Fruit fly (Drosophila melanogaster): ENCODE measurements around the gene Mvl.

- TF ChIP-seq CG32006 (GFP tag; optimal IDR thresholded peaks at IDR 0.05): no peak
- no peak for TF ChIP-seq CG6792 (GFP tag; optimal IDR thresholded peaks at IDR 0.05)
- TF ChIP-seq Gug (GFP tag; IDR thresholded peaks at IDR 0.05): no peak
- TF ChIP-seq Eip78C (GFP tag): no peak
- TF ChIP-seq CG9139 (GFP tag; optimal IDR thresholded peaks at IDR 0.05): no peak
- no peak for TF ChIP-seq CG7368 (GFP tag; optimal IDR thresholded peaks at IDR 0.05)
Measured at dm6 chr3R:21048729-21049128, 11.9 kb downstream of the Mvl start, which contains the start of gene CG7079.

Data from whole organism, prepupa.